Fruit fly (Drosophila melanogaster): Measurements from ENCODE around the gene CG42613.

The CG42613 gene

dm6 chr3R:18995556-18996272 lies 66.7 kb downstream of the CG42613 start (continued):
- TF ChIP-seq Lim3 (GFP tag; IDR thresholded peaks at IDR 0.05) (peak; percentile 41; the same call in 1 of the 2 replicates), CG11085 (GFP tag; IDR thresholded peaks at IDR 0.05) (no peak), CG6683 (GFP tag; optimal IDR thresholded peaks at IDR 0.05) (peak; percentile 17), CG5180 (GFP tag; optimal IDR thresholded peaks at IDR 0.05) (peak; percentile 70)

dm6 chr3R:18997388-18998287 lies 68.6 kb downstream of the CG42613 start:
- peak; percentile 21 for TF ChIP-seq CG10267 (tag; optimal IDR thresholded peaks at IDR 0.05)
- no peak for TF ChIP-seq ftz-f1 (GFP tag; optimal IDR thresholded peaks at IDR 0.05)
- peak; percentile 26 for TF ChIP-seq Bteb2 (GFP tag; optimal IDR thresholded peaks at IDR 0.05)
- peak; percentile 10 for TF ChIP-seq tio (GFP tag; optimal IDR thresholded peaks at IDR 0.05)
- TF ChIP-seq CG15601 (tag; optimal IDR thresholded peaks at IDR 0.05): peak; percentile 96
- no peak for TF ChIP-seq dm (GFP tag; optimal IDR thresholded peaks at IDR 0.05)
- peak; percentile 98 for TF ChIP-seq ATbp (GFP tag; optimal IDR thresholded peaks at IDR 0.05)
- TF ChIP-seq prd (optimal IDR thresholded peaks at IDR 0.05): no peak
- TF ChIP-seq prd (GFP tag; IDR thresholded peaks at IDR 0.05): no peak
- TF ChIP-seq nerfin-2 (GFP tag; IDR thresholded peaks at IDR 0.05; ENCODE audit: partially characterized antibody): no peak
- no peak for TF ChIP-seq vfl (GFP tag; optimal IDR thresholded peaks at IDR 0.05)
- 0 out of 2 replicates have a peak, but pooled peaks have one; percentile 10 for TF ChIP-seq peb (GFP tag; IDR thresholded peaks at IDR 0.05)
- no peak for TF ChIP-seq CG6791 (GFP tag; IDR thresholded peaks at IDR 0.05; ENCODE audit: partially characterized antibody)
- no peak for TF ChIP-seq CG10654 (GFP tag; optimal IDR thresholded peaks at IDR 0.05)
- peak in 1 of 3 experiments; percentile 76 for TF ChIP-seq Stat92E (GFP tag; optimal IDR thresholded peaks at IDR 0.05)
- TF ChIP-seq CG15696 (tag; optimal IDR thresholded peaks at IDR 0.05): peak; percentile 88
- no peak for TF ChIP-seq repo (GFP tag; optimal IDR thresholded peaks at IDR 0.05)
- TF ChIP-seq CG13123 (GFP tag; optimal IDR thresholded peaks at IDR 0.05): peak; percentile 54
- no peak for TF ChIP-seq Mrtf (GFP tag; IDR thresholded peaks at IDR 0.05)
- peak; percentile 72 for TF ChIP-seq HmgZ (tag; optimal IDR thresholded peaks at IDR 0.05)
- TF ChIP-seq Mad (GFP tag; optimal IDR thresholded peaks at IDR 0.05): peak; percentile 51
- peak; percentile 5; the same call in 1 of the 2 replicates for TF ChIP-seq danr (GFP tag; IDR thresholded peaks at IDR 0.05)
- TF ChIP-seq HLH3B (GFP tag; IDR thresholded peaks at IDR 0.05): peak; percentile 52; the same call in 1 of the 2 replicates
- no peak for TF ChIP-seq Ets65A (GFP tag)
- peak; percentile 53 for TF ChIP-seq Hsf (GFP tag; optimal IDR thresholded peaks at IDR 0.05)
- peak; percentile 55; the same call in 1 of the 2 replicates for TF ChIP-seq CG10366 (GFP tag; IDR thresholded peaks at IDR 0.05)
- peak; percentile 55 for TF ChIP-seq ap (GFP tag; IDR thresholded peaks at IDR 0.05)
- TF ChIP-seq D (optimal IDR thresholded peaks at IDR 0.05): no peak
- peak; percentile 79 for TF ChIP-seq D (GFP tag; optimal IDR thresholded peaks at IDR 0.05)
- TF ChIP-seq Side (GFP tag; optimal IDR thresholded peaks at IDR 0.05): peak; percentile 66
- TF ChIP-seq CG4404 (GFP tag; IDR thresholded peaks at IDR 0.05): no peak
- peak; percentile 42 for TF ChIP-seq shn (GFP tag; optimal IDR thresholded peaks at IDR 0.05)
- TF ChIP-seq CG31441 (GFP tag; IDR thresholded peaks at IDR 0.05): peak; percentile 74
- TF ChIP-seq Dref (GFP tag; IDR thresholded peaks at IDR 0.05): no peak
- TF ChIP-seq Ravus (GFP tag; IDR thresholded peaks at IDR 0.05): no peak
- TF ChIP-seq Jarid2 (GFP tag; optimal IDR thresholded peaks at IDR 0.05): no peak
- peak; percentile 85 for TF ChIP-seq abd-A (tag; optimal IDR thresholded peaks at IDR 0.05)
- TF ChIP-seq pum (GFP tag; optimal IDR thresholded peaks at IDR 0.05): no peak
- peak; percentile 83 for TF ChIP-seq CG10462 (GFP tag; optimal IDR thresholded peaks at IDR 0.05)
- TF ChIP-seq p53 (GFP tag; optimal IDR thresholded peaks at IDR 0.05): no peak
- no peak for TF ChIP-seq crc (GFP tag; optimal IDR thresholded peaks at IDR 0.05)
- TF ChIP-seq Sox102F (GFP tag; optimal IDR thresholded peaks at IDR 0.05): peak; percentile 78
